Fruit fly (Drosophila melanogaster): Measurements from ENCODE around the gene GstZ2.

- TF ChIP-seq dsx (GFP tag; optimal IDR thresholded peaks at IDR 0.05; ENCODE audit: poor library complexity, severe bottlenecking) (no peak), dac (GFP tag; optimal IDR thresholded peaks at IDR 0.05) (no peak), CG1621 (tag; optimal IDR thresholded peaks at IDR 0.05) (no peak), CG16779 (tag; optimal IDR thresholded peaks at IDR 0.05) (no peak), vri (GFP tag; optimal IDR thresholded peaks at IDR 0.05) (no peak), CG10669 (GFP tag; optimal IDR thresholded peaks at IDR 0.05) (no peak), salr (GFP tag; optimal IDR thresholded peaks at IDR 0.05) (no peak), Eip75B (GFP tag; optimal IDR thresholded peaks at IDR 0.05) (no peak), Sox15 (GFP tag; optimal IDR thresholded peaks at IDR 0.05) (no peak), OdsH (GFP tag; optimal IDR thresholded peaks at IDR 0.05) (no peak), CG6792 (GFP tag; optimal IDR thresholded peaks at IDR 0.05) (no peak), Ets96B (tag; optimal IDR thresholded peaks at IDR 0.05) (no peak), Gug (GFP tag; IDR thresholded peaks at IDR 0.05) (no peak), CG6854 (GFP tag; optimal IDR thresholded peaks at IDR 0.05) (no peak)
These were observed 48.4 kb downstream of the GstZ2 start, which contains the start of the genes Task7 and alpha-Man-IIa for dm6 chr3R:9411928-9412640.

All from whole organism, prepupa.